Fruit fly (Drosophila melanogaster): Measurements from ENCODE around the gene ALiX.

The ALiX gene

DNA sequence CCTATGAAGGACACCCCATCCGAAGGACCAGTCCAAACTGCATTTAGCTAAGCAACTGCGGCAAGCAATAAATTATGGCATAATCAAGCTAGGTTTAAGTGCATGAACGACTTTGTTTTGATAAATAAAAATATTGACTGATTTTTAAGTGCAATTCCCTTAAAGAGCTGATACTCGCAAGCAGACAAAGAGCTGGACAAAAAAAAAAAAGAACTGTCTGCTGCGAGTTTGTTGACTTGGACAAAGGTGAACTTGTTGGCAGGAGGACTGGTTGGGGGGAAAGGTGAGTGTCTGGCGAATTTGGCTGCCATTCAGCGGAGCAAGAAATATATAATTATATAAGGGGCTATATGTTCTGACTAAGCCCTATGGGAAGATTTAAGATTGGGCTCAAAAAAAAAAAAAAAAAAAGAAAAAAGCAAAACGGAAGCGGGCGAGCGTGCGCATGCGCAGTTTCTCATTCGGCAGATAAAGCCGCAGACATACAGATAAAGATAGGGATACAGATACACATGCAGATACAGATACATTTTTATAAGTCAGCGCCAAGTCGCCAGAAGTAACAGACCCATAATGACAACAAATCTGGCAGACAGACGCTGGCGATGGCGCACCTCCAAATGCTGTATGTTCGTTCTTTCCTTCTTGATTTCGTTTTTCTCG, 7.1 kb downstream of the ALiX start:
- no peak for TF ChIP-seq EcR (GFP tag; optimal IDR thresholded peaks at IDR 0.05)

DNA sequence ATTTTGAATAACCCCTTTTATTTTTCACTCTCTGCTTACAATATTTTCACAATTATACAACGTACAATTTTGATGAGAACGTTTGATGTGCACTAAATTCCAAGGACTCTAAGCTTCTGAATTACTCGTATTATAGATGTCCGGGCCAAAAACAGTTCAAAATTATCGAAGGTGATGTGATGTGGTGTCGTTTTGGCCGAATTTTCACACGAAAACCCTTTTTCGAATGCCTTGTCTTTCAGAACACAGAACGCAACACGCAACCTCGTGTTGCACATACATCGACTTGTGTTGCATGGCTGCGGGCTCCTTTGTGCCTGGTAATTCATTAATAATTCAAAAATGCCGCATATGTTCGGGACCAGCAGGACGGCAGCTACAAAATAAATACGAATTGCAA, 11.9 kb downstream of the ALiX start, which contains the start of gene CG31055:
CG31055 (minus strand) TSS at position 101 of the 400 bp plus-strand sequence.
- TF ChIP-seq usp (GFP tag; optimal IDR thresholded peaks at IDR 0.05) = no peak
- no peak for TF ChIP-seq pan (optimal IDR thresholded peaks at IDR 0.05)
- no peak for TF ChIP-seq psq (optimal IDR thresholded peaks at IDR 0.05)
- no peak for TF ChIP-seq Dll (optimal IDR thresholded peaks at IDR 0.05)
- TF ChIP-seq EcR (GFP tag; optimal IDR thresholded peaks at IDR 0.05) = no peak
- no peak for TF ChIP-seq CG8478 (optimal IDR thresholded peaks at IDR 0.05)

- no peak for TF ChIP-seq CG8478 (optimal IDR thresholded peaks at IDR 0.05)
- TF ChIP-seq pan (optimal IDR thresholded peaks at IDR 0.05) = no peak
- no peak for TF ChIP-seq EcR (GFP tag; optimal IDR thresholded peaks at IDR 0.05)
- TF ChIP-seq psq (optimal IDR thresholded peaks at IDR 0.05) = no peak
- TF ChIP-seq Dll (optimal IDR thresholded peaks at IDR 0.05) = no peak
- TF ChIP-seq usp (GFP tag; optimal IDR thresholded peaks at IDR 0.05) = no peak
These were observed 14.3 kb downstream of the ALiX start, which contains the start of gene CG12880 for dm6 chr3R:27685539-27686012. CG12880 (plus strand) TSS chr3R:27685962.

DNA sequence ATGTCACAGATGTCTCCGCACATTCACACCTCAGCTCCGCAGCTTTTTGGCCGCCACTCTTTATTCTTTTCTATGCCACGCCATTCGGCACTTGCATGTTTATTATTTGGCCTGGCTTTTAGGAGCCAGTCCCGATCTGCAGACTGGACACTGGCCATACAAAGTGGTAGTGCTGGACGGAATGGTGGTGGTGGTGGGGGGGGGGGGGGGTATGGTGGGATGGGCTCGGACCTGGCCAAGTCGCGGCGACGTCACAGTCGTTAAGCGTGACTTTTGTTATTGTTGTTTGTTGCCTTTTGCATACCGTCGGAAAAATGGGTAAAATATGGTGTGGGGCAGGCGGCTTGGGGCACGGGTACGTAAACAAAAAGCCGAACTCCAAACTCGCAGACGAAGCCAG, 14.8 kb downstream of the ALiX start:
- TF ChIP-seq CG8478 (optimal IDR thresholded peaks at IDR 0.05) (no peak), usp (GFP tag; optimal IDR thresholded peaks at IDR 0.05) (no peak), pan (optimal IDR thresholded peaks at IDR 0.05) (no peak), EcR (GFP tag; optimal IDR thresholded peaks at IDR 0.05) (no peak), psq (optimal IDR thresholded peaks at IDR 0.05) (no peak)

DNA sequence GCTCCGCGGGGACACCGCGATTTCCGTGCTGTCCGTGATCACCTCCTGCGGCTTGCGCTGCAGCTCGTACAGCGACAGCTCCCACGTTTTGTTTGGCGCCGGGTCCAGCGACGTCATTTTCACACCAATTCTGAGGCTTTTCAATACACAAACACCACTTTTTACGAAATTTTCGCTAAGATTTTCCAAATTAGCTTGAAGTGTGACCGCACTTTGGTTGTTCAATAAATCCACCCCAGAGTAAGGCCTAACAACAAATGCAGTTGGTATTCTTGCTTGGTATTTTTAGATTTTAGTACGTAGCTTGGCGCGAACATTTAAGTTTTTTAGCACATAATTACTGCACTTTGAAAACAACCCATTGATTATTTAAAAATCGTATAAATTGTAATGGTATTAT, 18.1 kb downstream of the ALiX start, which contains the start of gene Sce:
Sce (minus strand) TSS at position 231 of the 400 bp plus-strand sequence.
- no peak for TF ChIP-seq pan (optimal IDR thresholded peaks at IDR 0.05)
- TF ChIP-seq Dll (optimal IDR thresholded peaks at IDR 0.05) = no peak
- no peak for TF ChIP-seq psq (optimal IDR thresholded peaks at IDR 0.05)
- no peak for TF ChIP-seq CG8478 (optimal IDR thresholded peaks at IDR 0.05)
- no peak for TF ChIP-seq EcR (GFP tag; optimal IDR thresholded peaks at IDR 0.05)
- no peak for TF ChIP-seq usp (GFP tag; optimal IDR thresholded peaks at IDR 0.05)

- TF ChIP-seq CG8478 (optimal IDR thresholded peaks at IDR 0.05) (no peak), EcR (GFP tag; optimal IDR thresholded peaks at IDR 0.05) (no peak), pan (optimal IDR thresholded peaks at IDR 0.05) (no peak), Dll (optimal IDR thresholded peaks at IDR 0.05) (no peak), psq (optimal IDR thresholded peaks at IDR 0.05) (no peak), usp (GFP tag; optimal IDR thresholded peaks at IDR 0.05) (no peak)
These were observed 20.2 kb downstream of the ALiX start for dm6 chr3R:27679667-27680066.

DNA sequence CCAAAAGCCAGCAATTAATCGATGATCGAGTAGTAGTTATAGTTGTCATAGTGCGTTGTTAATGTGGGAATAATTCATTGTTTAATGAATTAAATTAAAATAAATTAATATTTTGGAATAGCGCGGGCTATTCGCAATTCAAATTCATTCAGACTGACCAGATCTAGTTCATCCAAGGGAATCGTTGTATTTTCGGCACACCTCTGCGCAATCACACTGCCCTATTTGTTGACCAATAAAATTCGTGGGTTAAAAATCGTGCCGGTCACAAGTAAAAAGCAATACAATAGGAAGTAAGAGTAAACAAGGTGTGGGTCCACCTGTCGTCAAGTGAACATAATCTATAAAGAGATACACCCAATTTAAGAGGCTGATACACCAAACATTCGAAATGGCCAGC, 20.9 kb downstream of the ALiX start, which contains the start of gene CG12883:
CG12883 (plus strand) TSS at position 273 of the 400 bp plus-strand sequence.
- TF ChIP-seq Dll (optimal IDR thresholded peaks at IDR 0.05) (no peak), usp (GFP tag; optimal IDR thresholded peaks at IDR 0.05) (no peak), psq (optimal IDR thresholded peaks at IDR 0.05) (no peak), EcR (GFP tag; optimal IDR thresholded peaks at IDR 0.05) (no peak), pan (optimal IDR thresholded peaks at IDR 0.05) (no peak), CG8478 (optimal IDR thresholded peaks at IDR 0.05) (no peak)

dm6 chr3R:27677174-27677726, 22.7 kb downstream of the ALiX start, which contains the start of gene Hsdl2:
Hsdl2 (plus strand) TSS chr3R:27677522.
- TF ChIP-seq psq (optimal IDR thresholded peaks at IDR 0.05) (no peak), CG8478 (optimal IDR thresholded peaks at IDR 0.05) (no peak), usp (GFP tag; optimal IDR thresholded peaks at IDR 0.05) (no peak), EcR (GFP tag; optimal IDR thresholded peaks at IDR 0.05) (no peak), Dll (optimal IDR thresholded peaks at IDR 0.05) (no peak), pan (optimal IDR thresholded peaks at IDR 0.05) (no peak)

dm6 chr3R:27662857-27663256, 37.1 kb downstream of the ALiX start:
- TF ChIP-seq EcR (GFP tag; optimal IDR thresholded peaks at IDR 0.05) (no peak), Dll (optimal IDR thresholded peaks at IDR 0.05) (no peak), usp (GFP tag; optimal IDR thresholded peaks at IDR 0.05) (no peak), pan (optimal IDR thresholded peaks at IDR 0.05) (no peak), psq (optimal IDR thresholded peaks at IDR 0.05) (no peak), CG8478 (optimal IDR thresholded peaks at IDR 0.05) (no peak)

DNA sequence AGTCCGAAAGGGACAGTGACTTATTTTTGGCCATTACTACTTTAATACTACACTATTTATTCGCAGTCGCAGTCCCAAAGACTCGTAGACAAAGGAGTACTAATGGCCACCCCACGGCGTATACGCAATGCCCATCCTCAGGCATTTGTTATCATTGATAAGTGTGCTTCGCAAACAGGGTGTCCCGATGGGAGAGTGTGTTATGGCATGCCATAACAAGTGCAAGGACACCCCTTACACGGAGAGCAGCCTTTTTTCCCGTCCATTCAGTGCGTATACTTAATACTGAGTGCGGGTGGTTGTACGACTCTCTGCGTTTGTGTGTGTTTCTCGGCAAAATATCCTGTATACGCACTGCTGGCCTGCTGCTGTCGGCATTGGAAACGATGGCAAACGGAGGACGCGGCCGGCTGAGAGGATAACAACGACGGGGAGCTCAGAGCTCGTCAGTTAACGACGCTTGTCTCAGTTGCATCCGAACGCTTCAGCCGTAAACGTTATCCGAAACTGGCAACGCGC, 37.9 kb downstream of the ALiX start, which contains the start of gene unc80:
unc80 (plus strand) TSS at position 469 of the 519 bp plus-strand sequence.
- TF ChIP-seq psq (optimal IDR thresholded peaks at IDR 0.05) (no peak), EcR (GFP tag; optimal IDR thresholded peaks at IDR 0.05) (no peak), Dll (optimal IDR thresholded peaks at IDR 0.05) (no peak), usp (GFP tag; optimal IDR thresholded peaks at IDR 0.05) (no peak), CG8478 (optimal IDR thresholded peaks at IDR 0.05) (no peak), pan (optimal IDR thresholded peaks at IDR 0.05) (no peak)

DNA sequence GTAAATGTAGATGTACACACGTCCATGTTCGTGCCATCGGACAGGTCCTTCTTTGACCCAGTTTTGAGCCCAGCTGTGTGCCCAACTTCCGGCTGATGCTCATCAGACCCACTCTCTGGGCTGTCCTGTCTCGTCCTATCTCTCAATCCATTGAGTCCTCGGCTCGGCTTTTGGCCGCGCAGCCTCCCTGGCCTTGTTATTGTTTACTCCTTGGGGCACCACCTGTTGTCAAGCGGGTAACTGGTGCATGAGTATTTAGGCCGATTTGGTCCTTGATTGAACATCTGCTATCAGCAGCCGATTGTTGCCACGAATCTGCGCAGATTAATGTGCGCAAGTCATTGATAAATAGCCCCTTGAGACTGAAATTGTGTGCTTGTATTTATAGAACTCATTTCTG, 38.5 kb downstream of the ALiX start:
- TF ChIP-seq Dll (optimal IDR thresholded peaks at IDR 0.05) = no peak
- TF ChIP-seq psq (optimal IDR thresholded peaks at IDR 0.05) = no peak
- TF ChIP-seq usp (GFP tag; optimal IDR thresholded peaks at IDR 0.05) = no peak
- TF ChIP-seq pan (optimal IDR thresholded peaks at IDR 0.05) = no peak
- TF ChIP-seq CG8478 (optimal IDR thresholded peaks at IDR 0.05) = no peak
- no peak for TF ChIP-seq EcR (GFP tag; optimal IDR thresholded peaks at IDR 0.05)

- TF ChIP-seq usp (GFP tag; optimal IDR thresholded peaks at IDR 0.05) (no peak), pan (optimal IDR thresholded peaks at IDR 0.05) (no peak), EcR (GFP tag; optimal IDR thresholded peaks at IDR 0.05) (no peak), Dll (optimal IDR thresholded peaks at IDR 0.05) (no peak), psq (optimal IDR thresholded peaks at IDR 0.05) (no peak), CG8478 (optimal IDR thresholded peaks at IDR 0.05) (no peak)
These were observed 39.8 kb downstream of the ALiX start, which contains the start of gene Mlc1 for dm6 chr3R:27660127-27660579. Mlc1 (minus strand) TSS chr3R:27660177.

All from whole organism.